Fruit fly (Drosophila melanogaster) whole organism, pupa: Measurements from ENCODE around the gene CG7509.

ENCODE experiments used
- CG10348 ChIP-seq: fragments of 200-800 bp; sonication (Bioruptor generic); IDR thresholded peaks from 2 replicates; pipeline ENCODE4 v1.3.6; 2022; ENCODE audit warnings: missing biosample characterization, missing genetic modification characterization
- CG12605 ChIP-seq: fragments of 200-800 bp; sonication (Bioruptor generic); IDR thresholded peaks from 2 replicates; pipeline ENCODE4 v1.3.6; 2022; ENCODE audit warnings: missing biosample characterization, missing genetic modification characterization
- CG14655 ChIP-seq: fragments of 200-800 bp; sonication (Bioruptor generic); optimal IDR thresholded peaks from 3 replicates; lab custom pipeline; 2017; ENCODE audit warnings: mild to moderate bottlenecking, missing biosample characterization, missing genetic modification reagents, missing genetic modification characterization
- CG15710 ChIP-seq: fragments of 200-800 bp; sonication (Bioruptor generic); optimal IDR thresholded peaks from 2 replicates; lab custom pipeline; 2018; ENCODE audit warnings: missing biosample characterization, mild to moderate bottlenecking, missing genetic modification characterization, moderate library complexity
- CG17806 ChIP-seq: fragments of 200-800 bp; sonication (Bioruptor generic); optimal IDR thresholded peaks from 2 replicates; lab custom pipeline; 2018; ENCODE audit warnings: missing biosample characterization, mild to moderate bottlenecking, missing genetic modification characterization, moderate library complexity
- CG34367 ChIP-seq: fragments of 200-800 bp; sonication (Bioruptor generic); optimal IDR thresholded peaks from 2 replicates; lab custom pipeline; 2018; ENCODE audit warnings: missing biosample characterization, mild to moderate bottlenecking, missing genetic modification characterization
- CG4496 ChIP-seq: fragments of 200-800 bp; sonication (Bioruptor generic); IDR thresholded peaks from 3 replicates; pipeline ENCODE4 v1.3.6; 2022; ENCODE audit warnings: missing biosample characterization, missing genetic modification characterization
- CG8159 ChIP-seq: fragments of 200-800 bp; sonication (Bioruptor generic); optimal IDR thresholded peaks from 3 replicates; lab custom pipeline; 2018; ENCODE audit warnings: missing biosample characterization, mild to moderate bottlenecking, missing genetic modification characterization, moderate library complexity
- CG8301 ChIP-seq: fragments of 200-800 bp; sonication (Bioruptor generic); optimal IDR thresholded peaks from 2 replicates; lab custom pipeline; 2018; ENCODE audit warnings: missing biosample characterization, mild to moderate bottlenecking, missing genetic modification characterization
- CG9948 ChIP-seq: fragments of 200-800 bp; sonication (Bioruptor generic); optimal IDR thresholded peaks from 2 replicates; lab custom pipeline; 2018; ENCODE audit warnings: missing biosample characterization, mild to moderate bottlenecking, missing genetic modification characterization, moderate library complexity
- D1 ChIP-seq: fragments of 200-800 bp; sonication (Bioruptor generic); optimal IDR thresholded peaks from 2 replicates; lab custom pipeline; 2018; ENCODE audit warnings: missing biosample characterization, mild to moderate bottlenecking, missing genetic modification characterization, moderate library complexity
- EcR ChIP-seq: fragments of 200-800 bp; sonication (Bioruptor generic); optimal IDR thresholded peaks from 3 replicates; lab custom pipeline; 2019; ENCODE audit warnings: missing biosample characterization, missing genetic modification characterization, mild to moderate bottlenecking, moderate library complexity, missing genetic modification reagents
- Ets98B ChIP-seq: fragments of 200-800 bp; sonication (Bioruptor generic); IDR thresholded peaks from 2 replicates; pipeline ENCODE4 v1.3.6; 2022; ENCODE audit warnings: missing biosample characterization, missing genetic modification characterization
- Pif1B ChIP-seq: fragments of 200-800 bp; sonication (Bioruptor generic); optimal IDR thresholded peaks from 3 replicates; lab custom pipeline; 2016; ENCODE audit warnings: missing biosample characterization, missing genetic modification characterization
- Snoo ChIP-seq: fragments of 200-800 bp; sonication (Bioruptor generic); optimal IDR thresholded peaks from 3 replicates; lab custom pipeline; 2017; ENCODE audit warnings: missing biosample characterization, mild to moderate bottlenecking, missing genetic modification characterization, inconsistent platforms
- fd96Ca ChIP-seq: fragments of 200-800 bp; sonication (Bioruptor generic); IDR thresholded peaks from 3 replicates; pipeline ENCODE4 v1.3.6; 2022; ENCODE audit warnings: missing biosample characterization, missing genetic modification characterization
- gl ChIP-seq: fragments of 200-800 bp; sonication (Bioruptor generic); optimal IDR thresholded peaks from 2 replicates; lab custom pipeline; 2018; ENCODE audit warnings: missing biosample characterization, mild to moderate bottlenecking, missing genetic modification characterization
- rn ChIP-seq: fragments of 200-800 bp; sonication (Bioruptor generic); IDR thresholded peaks from 2 replicates; pipeline ENCODE4 v1.3.6; 2022; ENCODE audit warnings: missing biosample characterization, missing genetic modification characterization

Gene CG7509

DNA sequence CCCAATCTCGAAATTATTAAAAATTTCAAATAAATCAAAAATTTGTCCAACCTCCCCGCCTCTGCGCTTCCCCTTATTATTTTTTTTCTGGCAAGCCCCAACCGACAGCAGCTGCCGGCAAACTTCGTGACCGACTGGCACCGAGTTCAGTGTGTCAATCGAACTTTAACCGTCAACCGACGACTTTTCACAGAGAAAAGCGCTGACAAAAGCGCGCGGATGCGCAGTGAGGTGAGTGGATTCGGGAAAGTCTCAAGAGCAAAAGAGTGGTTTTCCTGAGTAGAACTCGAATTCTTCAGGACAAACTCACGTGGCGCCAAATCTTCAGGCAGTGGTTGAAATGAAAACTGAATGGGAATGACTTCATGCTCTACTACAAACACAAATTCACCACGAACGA lies 4.4 kb downstream of the CG7509 start:
- TF ChIP-seq fd96Ca (GFP tag; lab: Robert Waterston, UW) (peak; percentile 14; the same call in 1 of the 3 replicates), D1 (tag; lab: Kevin White, UChicago) (no peak)

dm6 chr3L:4776432-4776831 lies 28.6 kb downstream of the CG7509 start:
- TF ChIP-seq Pif1B (GFP tag; lab: Kevin White, UChicago) = no peak
- TF ChIP-seq CG14655 (GFP tag; lab: Kevin White, UChicago) = no peak
- no peak for TF ChIP-seq gl
- no peak for TF ChIP-seq CG10348 (GFP tag; lab: Robert Waterston, UW)
- no peak for TF ChIP-seq CG9948 (tag; lab: Kevin White, UChicago)
- TF ChIP-seq CG12605 (GFP tag; lab: Robert Waterston, UW) = no peak
- no peak for TF ChIP-seq rn (GFP tag; lab: Robert Waterston, UW)
- no peak for TF ChIP-seq Ets98B (GFP tag; lab: Robert Waterston, UW)
- TF ChIP-seq CG8159 = no peak
- no peak for TF ChIP-seq CG34367
- no peak for TF ChIP-seq EcR

dm6 chr3L:4757583-4757982 lies 47.5 kb downstream of the CG7509 start, which contains the start of gene CG13711:
Gene CG13711, plus strand, starts transcription at chr3L:4757883.
- no peak for TF ChIP-seq Snoo
- no peak for TF ChIP-seq rn (GFP tag; lab: Robert Waterston, UW)
- no peak for TF ChIP-seq CG4496 (GFP tag; lab: Robert Waterston, UW)
- TF ChIP-seq CG17806 (tag; lab: Kevin White, UChicago) = no peak
- TF ChIP-seq CG10348 (GFP tag; lab: Robert Waterston, UW) = no peak
- no peak for TF ChIP-seq CG9948 (tag; lab: Kevin White, UChicago)
- no peak for TF ChIP-seq CG34367
- TF ChIP-seq Pif1B (GFP tag; lab: Kevin White, UChicago) = no peak
- TF ChIP-seq fd96Ca (GFP tag; lab: Robert Waterston, UW) = no peak
- no peak for TF ChIP-seq CG14655 (GFP tag; lab: Kevin White, UChicago)

DNA sequence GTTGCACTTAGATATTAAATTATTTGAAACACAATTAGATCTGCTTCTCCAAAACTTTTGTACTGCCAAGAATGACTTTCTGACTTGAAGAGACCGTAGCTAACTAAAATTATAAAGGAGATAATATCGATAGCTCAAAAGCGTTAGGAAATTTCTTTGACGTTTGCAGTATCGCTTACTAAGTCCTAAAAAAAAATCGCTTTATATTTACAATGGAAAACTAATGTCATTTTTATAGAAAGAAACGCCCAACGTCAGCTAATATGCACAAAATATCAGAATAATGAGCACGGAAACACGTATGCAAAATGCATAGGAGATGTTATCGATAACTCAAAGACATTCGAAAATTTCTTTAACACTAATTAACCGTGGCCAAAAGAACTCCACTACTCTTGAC lies 51.4 kb downstream of the CG7509 start, which contains the start of gene CG12493:
Gene CG12493, minus strand, starts transcription at position 101 of the 400 bp plus-strand sequence.
- TF ChIP-seq CG8301 (tag; lab: Kevin White, UChicago) (no peak), Ets98B (GFP tag; lab: Robert Waterston, UW) (no peak), EcR (no peak), Pif1B (GFP tag; lab: Kevin White, UChicago) (no peak), CG12605 (GFP tag; lab: Robert Waterston, UW) (no peak), CG17806 (tag; lab: Kevin White, UChicago) (no peak), rn (GFP tag; lab: Robert Waterston, UW) (no peak), CG9948 (tag; lab: Kevin White, UChicago) (no peak), CG15710 (tag; lab: Kevin White, UChicago) (no peak)
